Fruit fly (Drosophila melanogaster): ENCODE results near the gene CG33322.

The CG33322 gene

dm6 chr2L:20840462-20841038, 24.5 kb upstream of the CG33322 start, which contains the start of gene CG31676 (continued):
- TF ChIP-seq CG18599 (GFP tag; optimal IDR thresholded peaks at IDR 0.05) (peak; percentile 47), Jarid2 (GFP tag; optimal IDR thresholded peaks at IDR 0.05) (no peak), Hey (tag; optimal IDR thresholded peaks at IDR 0.05) (no peak), CG7745 (tag; optimal IDR thresholded peaks at IDR 0.05) (no peak), sna (GFP tag; IDR thresholded peaks at IDR 0.05; ENCODE audit: partially characterized antibody) (no peak), ham (GFP tag; IDR thresholded peaks at IDR 0.05) (no peak), CG9817 (tag; optimal IDR thresholded peaks at IDR 0.05) (no peak), CG6254 (GFP tag; optimal IDR thresholded peaks at IDR 0.05) (no peak), bbx (GFP tag; IDR thresholded peaks at IDR 0.05; ENCODE audit: partially characterized antibody) (no peak), CG12071 (GFP tag; optimal IDR thresholded peaks at IDR 0.05) (peak; percentile 47), CG15696 (tag; optimal IDR thresholded peaks at IDR 0.05) (no peak), HLH54F (GFP tag; optimal IDR thresholded peaks at IDR 0.05) (no peak), Ets65A (GFP tag) (no peak), CG10543 (GFP tag; optimal IDR thresholded peaks at IDR 0.05) (peak; percentile 45), fu2 (GFP tag; optimal IDR thresholded peaks at IDR 0.05) (no peak), CG9727 (GFP tag; optimal IDR thresholded peaks at IDR 0.05) (no peak), slou (GFP tag; optimal IDR thresholded peaks at IDR 0.05) (no peak), Lpt (GFP tag; optimal IDR thresholded peaks at IDR 0.05) (no peak), CG11504 (tag; optimal IDR thresholded peaks at IDR 0.05) (no peak), CG11695 (GFP tag; IDR thresholded peaks at IDR 0.05) (no peak), CG1024 (GFP tag; IDR thresholded peaks at IDR 0.05) (no peak), unpg (GFP tag; optimal IDR thresholded peaks at IDR 0.05) (no peak), Oaz (GFP tag; IDR thresholded peaks at IDR 0.05) (no peak), Hand (GFP tag; optimal IDR thresholded peaks at IDR 0.05) (no peak), CG8290 (GFP tag; optimal IDR thresholded peaks at IDR 0.05) (no peak), CG8290 (tag; optimal IDR thresholded peaks at IDR 0.05) (no peak), CG2712 (tag; optimal IDR thresholded peaks at IDR 0.05) (no peak), scrt (GFP tag; optimal IDR thresholded peaks at IDR 0.05) (no peak), fd96Cb (tag; optimal IDR thresholded peaks at IDR 0.05) (no peak), CG5180 (GFP tag; optimal IDR thresholded peaks at IDR 0.05) (no peak), CG4820 (GFP tag; optimal IDR thresholded peaks at IDR 0.05) (no peak), ewg (GFP tag; optimal IDR thresholded peaks at IDR 0.05) (no peak), fd3F (GFP tag; optimal IDR thresholded peaks at IDR 0.05) (no peak), CG10979 (tag; optimal IDR thresholded peaks at IDR 0.05) (no peak), CHES-1-like (GFP tag; optimal IDR thresholded peaks at IDR 0.05) (no peak), HmgZ (tag; optimal IDR thresholded peaks at IDR 0.05) (no peak), CG15479 (GFP tag; optimal IDR thresholded peaks at IDR 0.05) (no peak), prd (optimal IDR thresholded peaks at IDR 0.05) (no peak), prd (GFP tag; IDR thresholded peaks at IDR 0.05) (no peak), BtbVII (GFP tag; optimal IDR thresholded peaks at IDR 0.05) (peak; percentile 42), Ets97D (GFP tag; optimal IDR thresholded peaks at IDR 0.05) (no peak), CG9797 (GFP tag; optimal IDR thresholded peaks at IDR 0.05) (no peak), mam (GFP tag; optimal IDR thresholded peaks at IDR 0.05) (no peak), CG34224 (GFP tag; IDR thresholded peaks at IDR 0.05; ENCODE audit: partially characterized antibody) (no peak), Nf-YB (GFP tag; optimal IDR thresholded peaks at IDR 0.05) (no peak), CG15269 (tag; optimal IDR thresholded peaks at IDR 0.05) (no peak), insv (GFP tag; optimal IDR thresholded peaks at IDR 0.05) (no peak), CG12155 (GFP tag; optimal IDR thresholded peaks at IDR 0.05) (no peak), Nf-YA (GFP tag; IDR thresholded peaks at IDR 0.05) (no peak), luna (GFP tag; optimal IDR thresholded peaks at IDR 0.05) (peak; percentile 46), disco-r (GFP tag; optimal IDR thresholded peaks at IDR 0.05) (no peak)

Measured in whole organism, embryonic.